Worm (Caenorhabditis elegans): ENCODE results near the gene mel-32.

mel-32 gene

ce11 chrIII:6402810-6403209, 40.0 kb downstream of the mel-32 start:
- TF ChIP-seq jun-1 (tag; optimal IDR thresholded peaks at IDR 0.05) = no peak
- TF ChIP-seq ceh-63 (GFP tag; optimal IDR thresholded peaks at IDR 0.05) = no peak
- no peak for TF ChIP-seq mep-1 (tag; optimal IDR thresholded peaks at IDR 0.05)
- no peak for TF ChIP-seq unc-86 (tag; optimal IDR thresholded peaks at IDR 0.05)
- TF ChIP-seq mab-9 (GFP tag; IDR thresholded peaks at IDR 0.05) = no peak
- no peak for TF ChIP-seq egl-27 (tag; optimal IDR thresholded peaks at IDR 0.05)
- TF ChIP-seq hpl-2 (GFP tag; optimal IDR thresholded peaks at IDR 0.05) = no peak

- no peak for TF ChIP-seq nhr-12 (tag; optimal IDR thresholded peaks at IDR 0.05)
- TF ChIP-seq lin-13 (GFP tag; optimal IDR thresholded peaks at IDR 0.05) = peak; percentile 60
- no peak for TF ChIP-seq ztf-11 (tag; optimal IDR thresholded peaks at IDR 0.05)
- TF ChIP-seq elt-2 (tag; optimal IDR thresholded peaks at IDR 0.05) = no peak
- TF ChIP-seq F16B12.6 (tag; optimal IDR thresholded peaks at IDR 0.05) = no peak
- TF ChIP-seq rnt-1 (tag; optimal IDR thresholded peaks at IDR 0.05) = peak; percentile 86
- TF ChIP-seq alr-1 (tag; optimal IDR thresholded peaks at IDR 0.05; ENCODE audit: borderline replicate concordance) = no peak
- TF ChIP-seq aha-1 (tag; optimal IDR thresholded peaks at IDR 0.05) = no peak
- TF ChIP-seq nhr-85 (tag) = no peak
- no peak for TF ChIP-seq vab-15 (tag; optimal IDR thresholded peaks at IDR 0.05)
- TF ChIP-seq nhr-47 (tag; optimal IDR thresholded peaks at IDR 0.05) = peak; percentile 32
- TF ChIP-seq unc-86 (tag; optimal IDR thresholded peaks at IDR 0.05) = no peak
- no peak for TF ChIP-seq fkh-10 (GFP tag; optimal IDR thresholded peaks at IDR 0.05)
- TF ChIP-seq grh-1 (GFP tag; IDR thresholded peaks at IDR 0.05) = no peak
- no peak for TF ChIP-seq dpl-1 (GFP tag; optimal IDR thresholded peaks at IDR 0.05)
- no peak for TF ChIP-seq nhr-84 (tag; optimal IDR thresholded peaks at IDR 0.05)
- TF ChIP-seq swsn-7 (tag; optimal IDR thresholded peaks at IDR 0.05) = peak; percentile 43
- TF ChIP-seq ama-1 (optimal IDR thresholded peaks at IDR 0.05) = no peak
- TF ChIP-seq ceh-82 (tag; optimal IDR thresholded peaks at IDR 0.05) = no peak
- no peak for TF ChIP-seq irx-1 (tag; optimal IDR thresholded peaks at IDR 0.05)
- no peak for TF ChIP-seq mab-9 (GFP tag; IDR thresholded peaks at IDR 0.05)
- no peak for TF ChIP-seq dsc-1 (tag; optimal IDR thresholded peaks at IDR 0.05)
- TF ChIP-seq zag-1 (tag; optimal IDR thresholded peaks at IDR 0.05) = no peak
- no peak for TF ChIP-seq sptf-1 (tag; optimal IDR thresholded peaks at IDR 0.05)
- TF ChIP-seq mep-1 (tag; optimal IDR thresholded peaks at IDR 0.05) = no peak
- TF ChIP-seq nhr-71 (tag; optimal IDR thresholded peaks at IDR 0.05) = peak; percentile 91
- peak; percentile 40 for TF ChIP-seq lir-3 (tag; optimal IDR thresholded peaks at IDR 0.05; ENCODE audit: poor library complexity)
- no peak for TF ChIP-seq ceh-90 (tag; optimal IDR thresholded peaks at IDR 0.05)
- peak; percentile 58 for TF ChIP-seq nhr-11 (tag; optimal IDR thresholded peaks at IDR 0.05)
- no peak for TF ChIP-seq skn-1 (tag; optimal IDR thresholded peaks at IDR 0.05)
- TF ChIP-seq ets-5 (GFP tag; IDR thresholded peaks at IDR 0.05) = no peak
- TF ChIP-seq Y116A8C.19 (tag; optimal IDR thresholded peaks at IDR 0.05; ENCODE audit: borderline replicate concordance) = no peak
- no peak for TF ChIP-seq C16A3.4 (tag; optimal IDR thresholded peaks at IDR 0.05)
- TF ChIP-seq ztf-4 (tag; optimal IDR thresholded peaks at IDR 0.05) = no peak
- peak; percentile 67 for TF ChIP-seq snu-23 (GFP tag; optimal IDR thresholded peaks at IDR 0.05)
- peak; percentile 18 for TF ChIP-seq nhr-20 (tag; optimal IDR thresholded peaks at IDR 0.05)
- no peak for TF ChIP-seq ces-1 (GFP tag; optimal IDR thresholded peaks at IDR 0.05)
- peak; percentile 13; the same call in 1 of the 2 replicates for TF ChIP-seq ceh-88 (GFP tag; IDR thresholded peaks at IDR 0.05)
- peak; percentile 22 to 51 for TF ChIP-seq lsy-2 (tag; optimal IDR thresholded peaks at IDR 0.05)
- TF ChIP-seq lin-15B (tag; optimal IDR thresholded peaks at IDR 0.05) = no peak
- no peak for TF ChIP-seq nhr-90 (tag; optimal IDR thresholded peaks at IDR 0.05; ENCODE audit: poor library complexity)
- no peak for TF ChIP-seq fos-1 (tag; optimal IDR thresholded peaks at IDR 0.05)
- TF ChIP-seq snpc-4 (tag; optimal IDR thresholded peaks at IDR 0.05) = no peak
- TF ChIP-seq lin-39 (tag; optimal IDR thresholded peaks at IDR 0.05) = peak; percentile 57
- no peak for TF ChIP-seq ceh-8 (GFP tag; optimal IDR thresholded peaks at IDR 0.05)
- peak; percentile 56 for TF ChIP-seq lin-14 (GFP tag; optimal IDR thresholded peaks at IDR 0.05)
- no peak for TF ChIP-seq aly-2 (tag; optimal IDR thresholded peaks at IDR 0.05)
- TF ChIP-seq zip-4 (GFP tag; optimal IDR thresholded peaks at IDR 0.05) = no peak
Observed at ce11 chrIII:6402346-6402745, 40.5 kb downstream of the mel-32 start.

All from whole organism, L1 larva.